Worm (Caenorhabditis elegans) whole organism, L2 larva: ENCODE measurements around the gene snf-7.
A peak's percentile ranks its signal among the peaks of the same experiment; 100 is the strongest.

Experiments
- C34F6.9 ChIP-seq: fragments of 150-350 bp; optimal IDR thresholded peaks from 2 replicates; lab custom pipeline; 2014; ENCODE audit warnings: missing biosample characterization, missing genetic modification characterization
- F13H6.1 ChIP-seq: sonication (generic microtip); optimal IDR thresholded peaks from 2 replicates; lab custom pipeline; 2016; ENCODE audit warnings: missing genetic modification characterization, missing compliant biosample characterization
- Y55F3AM.14 ChIP-seq: fragments of 200-800 bp; sonication (Bioruptor generic); optimal IDR thresholded peaks from 2 replicates; lab custom pipeline; 2018; ENCODE audit warnings: mild to moderate bottlenecking, missing genetic modification characterization, missing compliant biosample characterization
- alr-1 ChIP-seq: fragments of 150-350 bp; optimal IDR thresholded peaks from 2 replicates; lab custom pipeline; 2014; ENCODE audit warnings: missing biosample characterization, missing genetic modification characterization
- blmp-1 ChIP-seq: sonication (generic microtip); optimal IDR thresholded peaks from 2 replicates; lab custom pipeline; 2017; ENCODE audit warnings: missing genetic modification characterization, mild to moderate bottlenecking, missing compliant biosample characterization, antibody characterized with exemption, moderate library complexity; ENCODE audit not compliant: insufficient read depth
- crh-2 ChIP-seq: sonication (generic microtip); optimal IDR thresholded peaks from 2 replicates; lab custom pipeline; 2017; ENCODE audit warnings: missing biosample characterization, missing genetic modification characterization
- egl-27 ChIP-seq: sonication (generic microtip); optimal IDR thresholded peaks from 3 replicates; lab custom pipeline; 2017; ENCODE audit warnings: missing biosample characterization, missing genetic modification reagents, missing genetic modification characterization
- fos-1 ChIP-seq: fragments of 150-350 bp; optimal IDR thresholded peaks from 2 replicates; lab custom pipeline; 2014; ENCODE audit warnings: missing biosample characterization, missing genetic modification characterization
- lsy-2 ChIP-seq, 2 experiments: fragments of 150-350 bp in 1 of 2; sonication (generic microtip) in 1 of 2; optimal IDR thresholded peaks; 2 replicates each; lab custom pipeline; 2014 to 2017; ENCODE audit warnings: missing biosample characterization in 2 of 2, missing genetic modification characterization in 2 of 2
- nhr-12 ChIP-seq: fragments of 150-350 bp; optimal IDR thresholded peaks from 2 replicates; lab custom pipeline; 2014; ENCODE audit warnings: missing biosample characterization, missing genetic modification characterization
- nhr-129 ChIP-seq: fragments of 150-350 bp; optimal IDR thresholded peaks from 2 replicates; lab custom pipeline; 2014; ENCODE audit warnings: missing biosample characterization, missing genetic modification characterization
- nhr-23 ChIP-seq: fragments of 150-350 bp; optimal IDR thresholded peaks from 2 replicates; lab custom pipeline; 2014; ENCODE audit warnings: missing biosample characterization, missing genetic modification reagents, missing genetic modification characterization
- nhr-77 ChIP-seq: fragments of 150-350 bp; optimal IDR thresholded peaks from 2 replicates; lab custom pipeline; 2014; ENCODE audit warnings: missing biosample characterization, missing genetic modification characterization
- peb-1 ChIP-seq: fragments of 150-350 bp; optimal IDR thresholded peaks from 2 replicates; lab custom pipeline; 2014; ENCODE audit warnings: missing biosample characterization, missing genetic modification characterization
- skn-1 ChIP-seq: sonication (generic microtip); optimal IDR thresholded peaks from 2 replicates; lab custom pipeline; 2017; ENCODE audit warnings: missing biosample characterization, missing genetic modification characterization
- sma-3 ChIP-seq: sonication (generic microtip); optimal IDR thresholded peaks from 2 replicates; lab custom pipeline; 2016; ENCODE audit warnings: missing genetic modification reagents, missing genetic modification characterization, missing compliant biosample characterization
- sma-9 ChIP-seq, 2 experiments: fragments of 150-350 bp in 1 of 2; sonication (generic microtip) in 1 of 2; optimal IDR thresholded peaks; 2 replicates each; lab custom pipeline; 2014 to 2016; ENCODE audit warnings: missing genetic modification characterization in 2 of 2, mild to moderate bottlenecking in 1 of 2, missing biosample characterization in 1 of 2, missing compliant biosample characterization in 1 of 2, missing genetic modification reagents in 1 of 2, moderate library complexity in 1 of 2
- snpc-4 ChIP-seq: fragments of 150-350 bp; optimal IDR thresholded peaks from 2 replicates; lab custom pipeline; 2014; ENCODE audit warnings: missing biosample characterization, missing genetic modification characterization
- unc-55 ChIP-seq: fragments of 150-350 bp; sonication (generic microtip); optimal IDR thresholded peaks from 3 replicates; lab custom pipeline; 2014; ENCODE audit warnings: missing biosample characterization, missing genetic modification reagents, missing genetic modification characterization
- ztf-1 ChIP-seq: fragments of 200-800 bp; sonication (Bioruptor generic); conservative IDR thresholded peaks from 2 replicates; pipeline ENCODE4 v1.3.6; 2022; ENCODE audit warnings: missing genetic modification characterization, missing compliant biosample characterization

snf-7 gene

ce11 chrIII:13058140-13058539 lies 52.9 kb downstream of the snf-7 start:
- TF ChIP-seq nhr-77 (no peak), unc-55 (GFP tag; lab: Kevin White, UChicago) (peak; percentile 74)

DNA sequence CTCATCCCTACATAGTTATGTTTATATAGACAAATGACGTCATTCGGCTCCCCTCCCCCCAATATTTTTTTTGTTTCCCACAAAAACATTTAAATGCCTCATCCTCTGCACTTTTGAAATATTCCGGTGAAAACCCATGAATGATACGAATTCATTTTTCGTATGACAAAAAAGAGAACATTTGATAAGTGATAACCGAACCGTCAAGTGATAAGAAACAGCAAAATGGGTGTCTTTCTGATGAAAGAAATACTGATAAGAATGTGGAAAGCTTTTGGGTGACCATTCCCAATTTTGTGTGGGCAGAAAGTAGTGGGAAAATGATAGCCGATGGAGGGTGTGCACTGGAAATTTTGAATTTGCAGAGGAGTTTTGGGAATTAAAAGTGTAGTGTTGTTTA lies 54.1 kb downstream of the snf-7 start:
- TF ChIP-seq peb-1 (tag; lab: Kevin White, UChicago) (no peak), sma-9 (GFP tag; optimal IDR thresholded peaks at IDR 0.05; lab: Kevin White, UChicago) (peak; percentile 73), sma-9 (tag; optimal IDR thresholded peaks at IDR 0.05; lab: Kevin White, UChicago) (no peak), egl-27 (tag; lab: Kevin White, UChicago) (no peak), nhr-129 (tag; lab: Kevin White, UChicago) (no peak), F13H6.1 (peak; percentile 20), Y55F3AM.14 (GFP tag; lab: Kevin White, UChicago) (no peak), lsy-2 (tag; optimal IDR thresholded peaks at IDR 0.05; lab: Kevin White, UChicago) (peak in 1 of 2 experiments; percentile 31), snpc-4 (no peak), alr-1 (tag; lab: Kevin White, UChicago) (no peak), blmp-1 (tag; lab: Kevin White, UChicago) (no peak), fos-1 (tag; lab: Kevin White, UChicago) (peak; percentile 99), nhr-12 (tag; lab: Kevin White, UChicago) (no peak), sma-3 (GFP tag; lab: Kevin White, UChicago) (no peak), nhr-23 (tag; lab: Kevin White, UChicago) (no peak), ztf-1 (GFP tag; lab: Robert Waterston, UW) (no peak), skn-1 (peak; percentile 58), crh-2 (peak; percentile 54), C34F6.9 (tag; lab: Kevin White, UChicago) (peak; percentile 10)
